Fruit fly (Drosophila melanogaster) whole organism: ENCODE results near the gene CG12521.

Experiments used
- CG8478 ChIP-seq: fragments of >200 bp; optimal IDR thresholded peaks from 2 replicates; lab custom pipeline; 2018; ENCODE audit warnings: inconsistent platforms
- usp ChIP-seq: fragments of >200 bp; optimal IDR thresholded peaks from 2 replicates; lab custom pipeline; 2017; ENCODE audit warnings: missing biosample characterization, missing genetic modification characterization, mixed read lengths

- no peak for TF ChIP-seq usp
- no peak for TF ChIP-seq CG8478
Observed at dm6 chr3L:11825560-11826153, 21.9 kb downstream of the CG12521 start, which contains the start of gene CG32095.
